Worm (Caenorhabditis elegans): ENCODE results near the gene gst-34.

DNA sequence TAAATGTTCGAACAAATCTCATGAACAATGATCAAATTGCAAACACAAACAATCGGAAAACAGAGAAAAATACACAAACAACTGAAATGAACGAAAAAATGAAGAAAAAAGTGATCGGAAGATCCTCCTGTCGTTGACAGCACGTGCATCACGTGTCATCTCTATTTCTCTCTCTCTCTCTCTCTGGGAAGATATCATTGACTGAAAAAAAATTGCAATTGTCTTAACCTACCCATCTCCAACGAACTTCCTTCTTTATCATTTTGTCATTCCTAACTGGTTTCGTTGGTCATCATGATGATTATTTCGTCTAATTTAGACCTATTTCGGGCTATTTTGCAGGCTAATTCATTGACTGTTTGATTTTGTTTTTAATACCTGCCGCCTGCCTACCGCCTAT is 22.3 kb upstream of the gst-34 start:
- TF ChIP-seq klf-2 (GFP tag; conservative IDR thresholded peaks at IDR 0.05) (no peak), ztf-23 (GFP tag; IDR thresholded peaks at IDR 0.05) (no peak), tab-1 (GFP tag; IDR thresholded peaks at IDR 0.05) (no peak), ztf-29 (GFP tag; IDR thresholded peaks at IDR 0.05) (no peak), T22C8.4 (GFP tag; IDR thresholded peaks at IDR 0.05) (no peak)
